Fruit fly (Drosophila melanogaster): ENCODE results near the gene Uck.

The Uck gene

DNA sequence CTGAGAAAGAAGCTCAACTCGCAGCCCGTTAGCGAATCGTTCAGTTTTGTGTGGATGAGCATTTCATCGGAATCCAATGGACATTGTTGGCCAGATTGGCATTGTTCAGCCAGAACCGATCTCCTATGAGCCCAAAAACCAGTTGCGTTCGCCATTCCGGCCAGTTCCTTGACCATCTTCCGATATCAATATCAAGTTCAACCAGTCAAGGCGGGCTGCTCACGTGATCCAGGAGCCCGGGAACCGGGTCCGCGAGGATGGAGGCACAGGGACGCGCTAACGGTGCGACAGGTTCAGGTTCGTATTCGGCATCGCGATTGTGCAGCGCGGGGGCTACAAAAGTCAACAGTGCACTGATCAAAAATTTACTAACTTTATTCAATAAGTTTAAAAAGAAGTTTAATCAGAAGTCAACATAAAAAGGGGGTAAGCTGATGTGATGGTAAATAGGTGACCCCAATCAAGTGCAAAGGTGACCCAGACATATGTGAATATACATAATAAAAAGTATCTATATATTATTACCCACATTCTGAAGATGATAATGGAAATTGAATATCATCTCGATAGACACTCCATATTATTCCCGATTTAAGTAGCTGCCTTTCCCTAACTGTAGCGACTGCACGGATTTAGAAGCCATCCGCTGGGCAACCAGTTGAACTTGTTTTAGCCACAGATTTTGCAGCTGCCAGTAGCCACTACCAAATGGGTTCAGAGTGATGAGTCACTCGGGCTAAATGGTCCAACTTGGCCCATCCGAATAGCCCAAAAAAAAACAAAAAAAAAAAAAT is 23.0 kb upstream of the Uck start:
- no peak for TF ChIP-seq insv (optimal IDR thresholded peaks at IDR 0.05)
- no peak for TF ChIP-seq ttk (optimal IDR thresholded peaks at IDR 0.05)
- no peak for TF ChIP-seq Sin3A (optimal IDR thresholded peaks at IDR 0.05)
- TF ChIP-seq h (optimal IDR thresholded peaks at IDR 0.05), result no peak
- TF ChIP-seq Myc (optimal IDR thresholded peaks at IDR 0.05), result no peak
- TF ChIP-seq psq (optimal IDR thresholded peaks at IDR 0.05), result no peak

dm6 chr3R:24267580-24268202 is 22.3 kb upstream of the Uck start:
- TF ChIP-seq psq (optimal IDR thresholded peaks at IDR 0.05) (no peak), Myc (optimal IDR thresholded peaks at IDR 0.05) (no peak), h (optimal IDR thresholded peaks at IDR 0.05) (no peak), ttk (optimal IDR thresholded peaks at IDR 0.05) (no peak), insv (optimal IDR thresholded peaks at IDR 0.05) (no peak), Sin3A (optimal IDR thresholded peaks at IDR 0.05) (no peak)

DNA sequence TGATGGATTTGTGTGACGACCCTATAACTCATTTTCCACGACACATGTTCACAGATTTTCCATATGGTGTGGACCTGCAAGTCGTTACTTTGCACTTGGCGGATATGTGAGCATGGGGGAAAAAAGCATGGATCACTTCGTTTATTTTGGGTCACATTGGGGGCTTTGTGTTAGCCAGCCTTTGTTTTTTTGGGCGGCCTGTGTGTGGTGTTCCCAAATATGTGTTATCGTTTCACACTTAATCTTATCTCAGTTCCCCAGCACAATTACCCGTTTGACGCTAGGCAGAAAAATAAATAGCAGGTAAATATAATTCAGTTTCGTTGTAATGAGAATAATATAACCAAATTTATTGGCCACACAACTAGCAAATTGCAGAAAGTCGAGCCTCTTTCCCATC is 21.7 kb upstream of the Uck start:
- TF ChIP-seq ttk (optimal IDR thresholded peaks at IDR 0.05) (no peak), Myc (optimal IDR thresholded peaks at IDR 0.05) (no peak), Sin3A (optimal IDR thresholded peaks at IDR 0.05) (no peak), h (optimal IDR thresholded peaks at IDR 0.05) (no peak), psq (optimal IDR thresholded peaks at IDR 0.05) (no peak), insv (optimal IDR thresholded peaks at IDR 0.05) (no peak)

DNA sequence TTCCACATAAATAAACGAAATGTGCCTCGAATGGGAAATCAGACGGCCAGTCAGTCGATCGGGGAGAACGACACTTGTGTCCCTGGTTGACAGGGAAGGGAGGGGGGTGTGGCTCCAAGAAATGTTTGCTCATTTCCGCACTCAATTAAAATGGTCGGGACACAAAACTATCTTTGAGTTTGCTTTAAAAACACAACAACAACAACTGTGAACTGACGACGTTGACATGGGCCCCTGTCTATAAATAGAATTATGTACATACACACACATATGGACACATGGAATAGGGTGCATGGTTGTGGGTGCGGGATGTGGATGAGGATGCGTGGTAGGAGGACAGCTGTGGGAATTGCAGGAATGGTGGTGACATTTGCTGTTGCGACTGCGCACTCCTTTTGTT is 19.9 kb upstream of the Uck start:
- no peak for TF ChIP-seq psq (optimal IDR thresholded peaks at IDR 0.05)
- TF ChIP-seq h (optimal IDR thresholded peaks at IDR 0.05), result no peak
- TF ChIP-seq Myc (optimal IDR thresholded peaks at IDR 0.05), result no peak
- no peak for TF ChIP-seq insv (optimal IDR thresholded peaks at IDR 0.05)
- no peak for TF ChIP-seq ttk (optimal IDR thresholded peaks at IDR 0.05)
- TF ChIP-seq Sin3A (optimal IDR thresholded peaks at IDR 0.05), result no peak

DNA sequence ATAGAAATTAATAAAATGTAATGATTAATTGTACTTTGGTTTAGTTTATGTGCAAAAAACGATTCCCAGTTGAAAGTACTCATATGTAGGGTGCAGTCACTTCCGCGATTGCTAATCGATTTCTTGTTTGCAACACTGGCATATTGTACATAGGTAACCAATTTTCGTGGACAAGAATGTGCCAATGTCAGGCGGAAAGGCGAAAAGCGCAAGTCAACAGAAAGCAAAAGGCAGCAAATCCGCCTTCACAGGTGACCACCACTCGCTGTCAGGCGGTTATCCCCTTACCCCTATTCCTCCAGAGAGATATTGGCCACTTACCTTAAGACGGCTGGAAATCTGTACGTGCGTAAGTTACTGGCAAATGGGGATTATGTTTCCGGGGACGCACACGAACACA is 19.4 kb upstream of the Uck start:
- TF ChIP-seq h (optimal IDR thresholded peaks at IDR 0.05) (no peak), Sin3A (optimal IDR thresholded peaks at IDR 0.05) (no peak), psq (optimal IDR thresholded peaks at IDR 0.05) (no peak), insv (optimal IDR thresholded peaks at IDR 0.05) (no peak), ttk (optimal IDR thresholded peaks at IDR 0.05) (no peak), Myc (optimal IDR thresholded peaks at IDR 0.05) (no peak)

- TF ChIP-seq insv (optimal IDR thresholded peaks at IDR 0.05) (no peak), ttk (optimal IDR thresholded peaks at IDR 0.05) (no peak), Sin3A (optimal IDR thresholded peaks at IDR 0.05) (no peak), psq (optimal IDR thresholded peaks at IDR 0.05) (no peak), h (optimal IDR thresholded peaks at IDR 0.05) (no peak), Myc (optimal IDR thresholded peaks at IDR 0.05) (no peak)
These were observed 18.9 kb upstream of the Uck start, which contains the start of gene jar for dm6 chr3R:24271071-24271470. jar (minus strand) TSS chr3R:24271233.

dm6 chr3R:24272232-24272631 is 17.7 kb upstream of the Uck start:
- TF ChIP-seq h (optimal IDR thresholded peaks at IDR 0.05), result no peak
- TF ChIP-seq ttk (optimal IDR thresholded peaks at IDR 0.05), result no peak
- no peak for TF ChIP-seq Myc (optimal IDR thresholded peaks at IDR 0.05)
- no peak for TF ChIP-seq psq (optimal IDR thresholded peaks at IDR 0.05)
- TF ChIP-seq Sin3A (optimal IDR thresholded peaks at IDR 0.05), result no peak
- TF ChIP-seq insv (optimal IDR thresholded peaks at IDR 0.05), result no peak

DNA sequence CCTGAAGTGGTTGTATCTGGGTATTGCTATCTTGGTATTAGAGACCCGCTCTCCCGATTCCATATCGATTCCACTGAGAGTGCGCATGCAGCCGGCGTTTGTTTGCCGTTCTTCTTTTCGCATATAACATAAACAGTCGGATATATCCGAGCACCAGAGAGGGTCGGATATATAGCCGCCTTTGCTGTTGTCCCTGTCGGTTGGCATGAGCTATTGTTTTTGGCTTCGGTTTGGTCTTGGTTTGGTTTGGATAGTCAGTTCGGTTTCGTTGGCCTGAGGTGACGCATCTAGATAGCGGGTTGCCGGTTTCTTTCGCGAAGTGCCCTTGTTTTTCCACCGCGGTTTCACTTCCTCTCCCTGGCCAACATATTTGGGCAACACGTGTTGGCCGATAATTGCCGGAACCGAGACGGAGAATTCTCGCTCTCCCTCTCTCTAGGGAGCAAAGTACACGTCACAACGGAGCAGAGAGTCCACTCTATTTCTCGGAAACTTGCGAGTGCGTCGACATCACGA is 17.1 kb upstream of the Uck start, which contains the start of gene Orct2:
Orct2 (plus strand) TSS at position 255 of the 516 bp plus-strand sequence.
- TF ChIP-seq Myc (optimal IDR thresholded peaks at IDR 0.05) (no peak), Sin3A (optimal IDR thresholded peaks at IDR 0.05) (no peak), psq (optimal IDR thresholded peaks at IDR 0.05) (no peak), insv (optimal IDR thresholded peaks at IDR 0.05) (no peak), h (optimal IDR thresholded peaks at IDR 0.05) (no peak)

DNA sequence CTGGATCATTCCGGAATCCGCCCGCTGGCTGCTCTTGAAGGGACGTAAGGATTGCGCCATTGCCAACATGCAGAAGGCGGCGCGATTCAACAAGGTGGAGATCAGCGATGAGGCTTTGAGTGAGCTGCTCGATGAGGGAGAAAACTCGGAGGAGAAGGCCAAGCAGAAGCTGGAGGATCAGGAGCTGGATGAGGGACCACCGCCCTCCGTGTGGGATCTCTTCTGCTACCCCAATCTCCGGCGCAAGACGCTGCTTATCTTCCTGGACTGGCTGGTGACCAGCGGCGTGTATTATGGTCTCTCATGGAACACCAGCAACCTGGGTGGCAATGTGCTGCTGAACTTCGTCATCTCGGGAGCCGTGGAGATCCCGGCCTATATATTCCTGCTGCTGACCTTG is 15.8 kb upstream of the Uck start:
- no peak for TF ChIP-seq psq (optimal IDR thresholded peaks at IDR 0.05)
- no peak for TF ChIP-seq Sin3A (optimal IDR thresholded peaks at IDR 0.05)
- peak; percentile 99 for TF ChIP-seq ttk (optimal IDR thresholded peaks at IDR 0.05)
- TF ChIP-seq h (optimal IDR thresholded peaks at IDR 0.05), result no peak
- TF ChIP-seq insv (optimal IDR thresholded peaks at IDR 0.05), result no peak
- no peak for TF ChIP-seq Myc (optimal IDR thresholded peaks at IDR 0.05)

DNA sequence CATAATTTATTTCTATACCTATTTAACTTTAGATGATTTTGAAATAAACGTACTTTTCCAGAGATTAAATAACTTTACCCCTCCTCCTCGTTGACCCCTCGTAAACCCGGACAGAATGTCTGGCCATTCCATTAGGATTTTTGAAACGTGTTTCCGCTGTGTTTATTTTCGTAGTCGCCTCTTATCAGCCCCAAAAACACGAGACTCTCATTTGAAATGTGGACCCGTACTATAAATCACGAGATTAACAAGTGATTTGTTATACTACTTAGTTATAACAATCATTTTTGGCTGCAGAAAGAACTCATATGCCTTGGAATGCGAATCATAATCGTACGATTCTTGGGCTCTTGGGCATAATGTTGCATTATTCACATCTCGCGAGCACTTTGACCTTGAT is 14.5 kb upstream of the Uck start:
- TF ChIP-seq h (optimal IDR thresholded peaks at IDR 0.05) (no peak), Sin3A (optimal IDR thresholded peaks at IDR 0.05) (no peak), ttk (optimal IDR thresholded peaks at IDR 0.05) (no peak), Myc (optimal IDR thresholded peaks at IDR 0.05) (no peak), psq (optimal IDR thresholded peaks at IDR 0.05) (no peak), insv (optimal IDR thresholded peaks at IDR 0.05) (no peak)

DNA sequence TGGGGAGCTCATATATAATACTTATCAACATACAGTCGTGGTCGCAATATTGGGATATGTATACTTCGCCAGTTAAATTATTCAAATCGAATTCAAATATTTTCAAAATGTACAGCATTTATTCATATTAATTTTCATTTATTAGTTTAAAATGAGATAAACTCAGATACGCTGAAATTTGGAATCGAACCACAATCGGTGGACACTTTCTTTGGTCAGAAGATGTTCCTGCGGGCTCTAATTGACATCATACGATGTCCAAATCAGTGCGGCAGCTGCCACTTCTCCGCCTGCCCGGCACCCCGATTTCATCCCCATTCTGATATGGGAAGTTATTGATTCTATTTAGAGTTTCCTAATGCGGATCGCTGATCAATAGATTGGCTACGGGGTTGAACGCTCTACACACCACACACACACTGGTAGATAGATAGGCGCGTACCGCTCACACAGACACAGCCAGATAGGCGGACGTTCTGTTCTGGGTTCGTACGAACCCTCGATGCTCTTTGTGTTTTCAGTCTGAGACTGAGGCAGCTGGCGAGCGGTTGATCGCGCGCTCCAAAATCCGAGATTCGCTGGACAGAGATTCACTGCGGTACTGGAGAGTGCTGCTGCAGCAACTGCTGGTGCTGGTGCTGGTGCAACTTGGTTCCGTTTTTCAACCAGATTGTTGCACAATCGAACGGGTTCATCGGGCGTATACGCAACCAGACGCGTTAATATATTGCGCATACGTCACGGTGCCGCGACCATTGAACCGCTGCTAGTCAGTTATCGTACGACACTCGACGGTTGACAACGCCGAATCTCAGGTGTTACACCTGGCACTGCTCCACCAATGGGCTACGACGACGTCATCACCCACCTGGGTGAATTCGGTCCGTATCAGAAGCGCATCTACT is 13.6 kb upstream of the Uck start, which contains the start of gene Orct:
Orct (plus strand) TSS at position 157 of the 905 bp plus-strand sequence.
- TF ChIP-seq h (optimal IDR thresholded peaks at IDR 0.05), result no peak
- TF ChIP-seq Myc (optimal IDR thresholded peaks at IDR 0.05), result no peak

All from Kc167 (cell line).